Worm (Caenorhabditis elegans): ENCODE data around the gene str-208.

ce11 chrV:4987097-4987496 lies 30.5 kb downstream of the str-208 start, which contains the start of gene ncx-8:
- TF ChIP-seq med-1 (GFP tag; optimal IDR thresholded peaks at IDR 0.05; ENCODE audit: insufficient read depth) (no peak), ztf-29 (GFP tag; IDR thresholded peaks at IDR 0.05) (no peak), flt-1 (GFP tag; IDR thresholded peaks at IDR 0.05) (no peak), klf-2 (GFP tag; conservative IDR thresholded peaks at IDR 0.05) (no peak), T22C8.4 (GFP tag; IDR thresholded peaks at IDR 0.05) (no peak), ref-1 (GFP tag; conservative IDR thresholded peaks at IDR 0.05) (no peak)
